Fruit fly (Drosophila melanogaster) whole organism, embryonic: ENCODE results near the gene Ccn.

Experiments used
- Abd-B ChIP-seq: fragments of 200-800 bp; sonication (Bioruptor generic); optimal IDR thresholded peaks from 2 replicates; lab custom pipeline; 2018; ENCODE audit warnings: missing biosample characterization, mild to moderate bottlenecking, missing genetic modification characterization, moderate library complexity
- Asciz ChIP-seq: fragments of 200-800 bp; sonication (Bioruptor generic); optimal IDR thresholded peaks from 2 replicates; lab custom pipeline; 2017; ENCODE audit warnings: missing biosample characterization, mild to moderate bottlenecking, missing genetic modification characterization, missing genetic modification reagents
- CG10543 ChIP-seq: fragments of 200-800 bp; sonication (Bioruptor generic); optimal IDR thresholded peaks from 3 replicates; lab custom pipeline; 2017; ENCODE audit warnings: missing biosample characterization, mild to moderate bottlenecking, missing genetic modification characterization, moderate library complexity
- CG11504 ChIP-seq: fragments of 200-800 bp; sonication (Bioruptor generic); optimal IDR thresholded peaks from 3 replicates; lab custom pipeline; 2019; ENCODE audit warnings: missing biosample characterization, mild to moderate bottlenecking, missing genetic modification characterization, moderate library complexity
- CG11560 ChIP-seq: fragments of 200-800 bp; sonication (Bioruptor generic); IDR thresholded peaks from 3 replicates; pipeline ENCODE4 v1.3.6; 2022; ENCODE audit warnings: missing biosample characterization, missing genetic modification characterization
- CG11695 ChIP-seq: fragments of 200-800 bp; sonication (Bioruptor generic); IDR thresholded peaks from 3 replicates; pipeline ENCODE4 v1.3.6; 2022; ENCODE audit warnings: missing biosample characterization, missing genetic modification characterization
- CG12744 ChIP-seq: fragments of 200-800 bp; sonication (Bioruptor generic); optimal IDR thresholded peaks from 2 replicates; lab custom pipeline; 2016; ENCODE audit warnings: missing biosample characterization, missing genetic modification characterization
- CG13624 ChIP-seq: fragments of 200-800 bp; sonication (Bioruptor generic); optimal IDR thresholded peaks from 2 replicates; lab custom pipeline; 2016; ENCODE audit warnings: missing biosample characterization, missing genetic modification characterization
- CG17359 ChIP-seq: fragments of 200-800 bp; sonication (Bioruptor generic); optimal IDR thresholded peaks from 3 replicates; lab custom pipeline; 2018; ENCODE audit warnings: missing biosample characterization, mild to moderate bottlenecking, missing genetic modification characterization, moderate library complexity
- CG17385 ChIP-seq: fragments of 200-800 bp; sonication (Bioruptor generic); optimal IDR thresholded peaks from 3 replicates; lab custom pipeline; 2018; ENCODE audit warnings: missing biosample characterization, mild to moderate bottlenecking, missing genetic modification characterization
- CG17829 ChIP-seq: fragments of 200-800 bp; optimal IDR thresholded peaks from 2 replicates; lab custom pipeline; 2019; ENCODE audit warnings: missing biosample characterization, mild to moderate bottlenecking, missing genetic modification characterization, moderate library complexity
- CG18011 ChIP-seq: fragments of 200-800 bp; sonication (Bioruptor generic); optimal IDR thresholded peaks from 2 replicates; lab custom pipeline; 2017; ENCODE audit warnings: missing biosample characterization, missing genetic modification characterization, mild to moderate bottlenecking, moderate library complexity, missing genotype
- CG18599 ChIP-seq: fragments of 200-800 bp; sonication (Bioruptor generic); optimal IDR thresholded peaks from 3 replicates; lab custom pipeline; 2017; ENCODE audit warnings: missing biosample characterization, missing genetic modification characterization, mild to moderate bottlenecking, moderate library complexity, missing genetic modification reagents
- CG2199 ChIP-seq: fragments of 200-800 bp; sonication (Bioruptor generic); IDR thresholded peaks from 3 replicates; pipeline ENCODE4 v1.3.6; 2022; ENCODE audit warnings: missing biosample characterization, missing genetic modification characterization
- CG2889 ChIP-seq: fragments of 200-800 bp; sonication (Bioruptor generic); IDR thresholded peaks from 3 replicates; pipeline ENCODE4 v1.3.6; 2022; ENCODE audit warnings: missing biosample characterization, missing genetic modification characterization
- CG5180 ChIP-seq: fragments of 200-800 bp; sonication (Bioruptor generic); optimal IDR thresholded peaks from 3 replicates; lab custom pipeline; 2017; ENCODE audit warnings: missing biosample characterization, missing genetic modification characterization, mild to moderate bottlenecking, moderate library complexity, missing genetic modification reagents
- CG6765 ChIP-seq: fragments of 200-800 bp; sonication (Bioruptor generic); optimal IDR thresholded peaks from 3 replicates; lab custom pipeline; 2017; ENCODE audit warnings: missing biosample characterization, mild to moderate bottlenecking, missing genetic modification characterization
- CG8290 ChIP-seq, 3 experiments: fragments of 200-800 bp; sonication (Bioruptor generic); optimal IDR thresholded peaks; 2 replicates each; lab custom pipeline; 2016 to 2019; ENCODE audit warnings: missing biosample characterization in 3 of 3, missing genetic modification characterization in 3 of 3, mild to moderate bottlenecking in 2 of 3, moderate library complexity in 1 of 3
- CG9727 ChIP-seq: fragments of 200-800 bp; sonication (Bioruptor generic); optimal IDR thresholded peaks from 3 replicates; lab custom pipeline; 2017; ENCODE audit warnings: missing biosample characterization, mild to moderate bottlenecking, missing genetic modification characterization
- CHES-1-like ChIP-seq: fragments of 200-800 bp; sonication (Bioruptor generic); optimal IDR thresholded peaks from 2 replicates; lab custom pipeline; 2016; ENCODE audit warnings: missing biosample characterization, missing genetic modification characterization
- Dp ChIP-seq: fragments of 200-800 bp; sonication (Bioruptor generic); optimal IDR thresholded peaks from 2 replicates; lab custom pipeline; 2018; ENCODE audit warnings: missing biosample characterization, mild to moderate bottlenecking, missing genetic modification characterization, moderate library complexity
- E2f2 ChIP-seq: fragments of 200-800 bp; sonication (Bioruptor generic); IDR thresholded peaks from 2 replicates; pipeline ENCODE4 v1.3.6; 2022; ENCODE audit warnings: missing biosample characterization, missing genetic modification characterization
- MTF-1 ChIP-seq: fragments of 200-800 bp; sonication (Bioruptor generic); optimal IDR thresholded peaks from 2 replicates; lab custom pipeline; 2018; ENCODE audit warnings: missing biosample characterization, mild to moderate bottlenecking, missing genetic modification characterization, borderline replicate concordance
- NFAT ChIP-seq: fragments of 200-800 bp; sonication (Bioruptor generic); IDR thresholded peaks from 2 replicates; pipeline ENCODE4 v1.3.6; 2022; ENCODE audit warnings: missing biosample characterization, missing genetic modification characterization
- Nf-YB ChIP-seq: fragments of 200-800 bp; sonication (Bioruptor generic); optimal IDR thresholded peaks from 3 replicates; lab custom pipeline; 2019; ENCODE audit warnings: missing biosample characterization, mild to moderate bottlenecking, missing genetic modification characterization, moderate library complexity
- Rx ChIP-seq: fragments of 200-800 bp; sonication (Bioruptor generic); IDR thresholded peaks from 2 replicates; pipeline ENCODE4 v1.3.6; 2022; ENCODE audit warnings: missing biosample characterization, missing genetic modification characterization
- Side ChIP-seq: fragments of 200-800 bp; sonication (Bioruptor generic); optimal IDR thresholded peaks from 2 replicates; lab custom pipeline; 2016; ENCODE audit warnings: missing biosample characterization, missing genetic modification characterization
- ase ChIP-seq: fragments of 200-800 bp; sonication (Bioruptor generic); IDR thresholded peaks from 3 replicates; pipeline ENCODE4 v1.3.6; 2022; ENCODE audit warnings: missing biosample characterization, missing genetic modification characterization
- bcd ChIP-seq: fragments of 200-800 bp; sonication (Bioruptor generic); optimal IDR thresholded peaks from 2 replicates; lab custom pipeline; 2017; ENCODE audit warnings: missing biosample characterization, mild to moderate bottlenecking, missing genetic modification characterization
- chinmo ChIP-seq: fragments of 200-800 bp; sonication (Bioruptor generic); IDR thresholded peaks from 4 replicates; pipeline ENCODE4 v1.3.6; 2022; ENCODE audit warnings: missing biosample characterization, missing genetic modification characterization; ENCODE audit not compliant: partially characterized antibody
- ewg ChIP-seq: fragments of 200-800 bp; sonication (Bioruptor generic); optimal IDR thresholded peaks from 3 replicates; lab custom pipeline; 2017; ENCODE audit warnings: mild to moderate bottlenecking, missing biosample characterization, missing genetic modification reagents, missing genetic modification characterization
- gem ChIP-seq: fragments of 200-800 bp; sonication (Bioruptor generic); optimal IDR thresholded peaks from 2 replicates; lab custom pipeline; 2019; ENCODE audit warnings: missing biosample characterization, mild to moderate bottlenecking, missing genetic modification characterization, moderate library complexity
- grau ChIP-seq: fragments of 200-800 bp; optimal IDR thresholded peaks from 3 replicates; lab custom pipeline; 2019; ENCODE audit warnings: missing biosample characterization, mild to moderate bottlenecking, missing genetic modification characterization, moderate library complexity
- lbe ChIP-seq: fragments of 200-800 bp; sonication (Bioruptor generic); optimal IDR thresholded peaks from 2 replicates; lab custom pipeline; 2016; ENCODE audit warnings: missing biosample characterization, mild to moderate bottlenecking, missing genetic modification characterization
- nmo ChIP-seq: fragments of 200-800 bp; sonication (Bioruptor generic); optimal IDR thresholded peaks from 2 replicates; lab custom pipeline; 2018; ENCODE audit warnings: missing biosample characterization, mild to moderate bottlenecking, missing genetic modification characterization, moderate library complexity
- nom ChIP-seq: fragments of 200-800 bp; sonication (Bioruptor generic); optimal IDR thresholded peaks from 2 replicates; lab custom pipeline; 2017; ENCODE audit warnings: missing biosample characterization, missing genetic modification characterization, mild to moderate bottlenecking, moderate library complexity, missing genetic modification reagents
- pho ChIP-seq: fragments of 200-800 bp; sonication (Bioruptor generic); optimal IDR thresholded peaks from 2 replicates; lab custom pipeline; 2016; ENCODE audit warnings: missing biosample characterization, missing genetic modification characterization
- phol ChIP-seq: fragments of 200-800 bp; sonication (Bioruptor generic); optimal IDR thresholded peaks from 3 replicates; lab custom pipeline; 2018; ENCODE audit warnings: missing biosample characterization, mild to moderate bottlenecking, missing genetic modification characterization, moderate library complexity
- sc ChIP-seq, 3 experiments: fragments of >200 bp in 2 of 3; fragments of 200-800 bp in 1 of 3; sonication (Bioruptor generic) in 1 of 3; optimal IDR thresholded peaks; 2 replicates in 2 of 3; 3 replicates in 1 of 3; lab custom pipeline; 2017; ENCODE audit warnings: mild to moderate bottlenecking in 1 of 3, missing biosample characterization in 1 of 3, missing genetic modification characterization in 1 of 3, missing genetic modification reagents in 1 of 3
- slbo ChIP-seq: fragments of 200-800 bp; sonication (Bioruptor generic); IDR thresholded peaks from 2 replicates; pipeline ENCODE4 v1.3.6; 2022; ENCODE audit warnings: missing biosample characterization, missing genetic modification characterization
- trem ChIP-seq: fragments of 200-800 bp; optimal IDR thresholded peaks from 3 replicates; lab custom pipeline; 2019; ENCODE audit warnings: missing biosample characterization, mild to moderate bottlenecking, missing genetic modification characterization, moderate library complexity
- wdn ChIP-seq: fragments of 200-800 bp; sonication (Bioruptor generic); IDR thresholded peaks from 2 replicates; pipeline ENCODE4 v1.3.6; 2022; ENCODE audit warnings: missing biosample characterization, missing genetic modification characterization
- zfh2 ChIP-seq: fragments of 200-800 bp; sonication (Bioruptor generic); optimal IDR thresholded peaks from 2 replicates; lab custom pipeline; 2016; ENCODE audit warnings: missing biosample characterization, missing genetic modification characterization

Ccn gene

DNA sequence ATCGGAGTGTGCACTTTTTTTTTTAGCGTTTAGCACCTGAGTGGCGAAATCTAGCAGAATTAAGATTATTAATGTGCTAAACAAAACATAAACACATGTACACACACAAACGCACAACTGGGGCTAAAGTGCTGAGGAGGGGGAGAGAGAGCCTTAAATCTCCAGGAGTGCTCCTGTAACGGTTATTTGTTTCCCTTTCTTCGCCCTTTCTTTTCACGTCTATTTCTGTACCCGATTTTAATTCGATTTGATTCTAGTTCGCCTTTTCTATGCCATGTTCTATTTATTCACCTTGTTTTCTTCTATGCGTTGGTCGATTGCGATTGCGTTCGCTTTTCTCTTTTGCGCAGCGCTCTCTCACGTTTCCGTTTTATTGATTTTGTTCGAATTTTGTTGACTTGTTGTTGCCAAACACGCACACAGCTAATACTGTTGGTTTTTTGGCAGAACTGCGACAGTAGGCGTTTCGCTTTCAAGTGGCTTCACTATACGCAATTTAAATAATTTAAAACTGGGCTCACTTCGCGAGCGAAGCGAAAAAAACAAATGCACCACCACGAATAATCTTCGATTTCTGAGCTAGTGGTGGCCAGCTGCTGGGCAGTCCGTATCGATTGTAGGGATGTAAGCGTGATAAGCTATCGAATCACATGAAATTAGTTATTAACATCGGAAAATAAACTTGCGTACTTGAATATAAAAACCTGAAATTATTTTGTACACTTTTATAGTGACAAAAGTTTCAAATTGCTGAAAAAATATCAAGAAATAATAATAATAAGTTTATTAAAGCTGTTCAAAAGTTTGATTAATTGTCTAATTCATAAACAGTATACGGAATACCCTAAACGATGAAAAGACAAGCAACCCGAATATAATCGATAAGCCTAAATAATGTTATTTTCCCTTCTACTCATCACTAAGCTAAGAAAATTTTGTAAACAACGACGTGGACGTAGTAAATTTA lies 35.8 kb upstream of the Ccn start, which contains the start of the genes Krn, Ndfip and CG7484 (continued):
- TF ChIP-seq phol (tag; lab: Kevin White, UChicago) (peak; percentile 92), Abd-B (peak; percentile 93), CG13624 (peak; percentile 74), CG12744 (GFP tag; lab: Kevin White, UChicago) (peak; percentile 65), CG11560 (tag; lab: Robert Waterston, UW) (peak; percentile 82; the same call in 1 of the 3 replicates), lbe (GFP tag; lab: Kevin White, UChicago) (peak; percentile 80), MTF-1 (peak; percentile 25)

DNA sequence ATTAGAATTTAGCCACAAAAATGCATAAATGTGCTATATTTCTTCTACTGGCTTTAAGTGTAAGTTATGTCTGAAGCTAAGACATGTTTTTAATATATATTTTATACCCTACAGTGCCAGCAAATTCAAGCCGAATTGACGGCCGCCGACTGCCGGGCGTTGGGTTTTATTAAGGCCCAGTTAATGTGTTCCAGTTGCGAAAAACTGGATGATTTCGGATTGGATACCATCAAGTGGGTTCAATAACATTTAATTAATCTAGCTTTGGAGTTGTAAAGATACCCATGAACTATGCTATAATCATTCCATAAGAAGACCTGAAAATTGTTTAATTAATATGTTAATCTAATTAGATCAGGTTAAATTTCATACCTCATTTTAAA lies 35.2 kb upstream of the Ccn start:
- TF ChIP-seq CG11504 (no peak), Asciz (no peak), CG2889 (GFP tag; lab: Robert Waterston, UW) (no peak), CG17829 (no peak)

DNA sequence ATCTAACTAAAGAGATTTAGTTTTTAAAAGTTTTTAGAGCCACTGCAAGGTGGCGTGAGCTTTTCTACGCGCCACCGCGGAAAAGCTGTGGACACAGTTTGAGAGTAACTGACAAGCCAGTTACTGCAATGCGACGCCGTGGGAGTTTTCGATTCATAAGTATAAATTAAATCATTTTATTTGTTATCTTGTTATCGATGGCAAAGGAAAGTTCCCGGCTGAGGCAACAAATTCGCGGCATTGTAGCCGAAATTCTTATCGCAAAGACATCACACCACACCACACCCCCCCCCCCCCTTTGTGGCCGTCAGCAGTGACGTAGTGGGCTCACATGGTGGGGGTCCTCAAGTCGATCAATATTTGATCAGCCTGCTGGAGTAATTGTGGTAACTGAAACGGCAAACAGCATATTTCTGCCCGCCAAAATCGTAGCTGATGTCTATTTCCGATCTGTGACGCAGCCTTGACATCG lies 33.9 kb upstream of the Ccn start:
- TF ChIP-seq slbo (GFP tag; lab: Robert Waterston, UW) (0 out of 2 replicates have a peak, but pooled peaks have one; percentile 20), gem (tag; lab: Kevin White, UChicago) (no peak), zfh2 (GFP tag; lab: Kevin White, UChicago) (no peak), Rx (no peak), Dp (GFP tag; lab: Kevin White, UChicago) (peak; percentile 55), CG2199 (GFP tag; lab: Robert Waterston, UW) (peak; percentile 54; the same call in 1 of the 3 replicates), trem (tag; lab: Kevin White, UChicago) (peak; percentile 4), Side (GFP tag; lab: Kevin White, UChicago) (no peak), E2f2 (GFP tag; lab: Robert Waterston, UW) (peak; percentile 54; the same call in 1 of the 2 replicates), wdn (GFP tag; lab: Robert Waterston, UW) (0 out of 2 replicates have a peak, but pooled peaks have one; percentile 11), NFAT (GFP tag; lab: Robert Waterston, UW) (peak; percentile 60; the same call in 1 of the 2 replicates), CG10543 (GFP tag; lab: Kevin White, UChicago) (peak; percentile 87), CG5180 (GFP tag; lab: Kevin White, UChicago) (peak; percentile 51), CHES-1-like (peak; percentile 12), CG17359 (tag; lab: Kevin White, UChicago) (peak; percentile 7), CG18011 (peak; percentile 12), ase (GFP tag; lab: Robert Waterston, UW) (0 out of 3 replicates have a peak, but pooled peaks have one; percentile 15), sc (optimal IDR thresholded peaks at IDR 0.05; lab: Kevin White, UChicago) (no peak), sc (GFP tag; optimal IDR thresholded peaks at IDR 0.05; lab: Kevin White, UChicago) (no peak), CG18599 (peak; percentile 83), CG11695 (0 out of 3 replicates have a peak, but pooled peaks have one; percentile 23), chinmo (GFP tag; lab: Robert Waterston, UW) (peak; percentile 90), nom (GFP tag; lab: Kevin White, UChicago) (no peak), Nf-YB (GFP tag; lab: Kevin White, UChicago) (peak; percentile 17), ewg (GFP tag; lab: Kevin White, UChicago) (peak; percentile 28), CG9727 (GFP tag; lab: Kevin White, UChicago) (peak; percentile 31), grau (tag; lab: Kevin White, UChicago) (peak; percentile 13), nmo (GFP tag; lab: Kevin White, UChicago) (peak; percentile 1), CG8290 (GFP tag; optimal IDR thresholded peaks at IDR 0.05; lab: Kevin White, UChicago) (no peak), CG8290 (tag; optimal IDR thresholded peaks at IDR 0.05; lab: Kevin White, UChicago) (peak in 1 of 2 experiments; percentile 82), CG6765 (GFP tag; lab: Kevin White, UChicago) (peak; percentile 74), pho (peak; percentile 32), CG2889 (GFP tag; lab: Robert Waterston, UW) (0 out of 3 replicates have a peak, but pooled peaks have one; percentile 20), bcd (peak; percentile 3), CG17385 (GFP tag; lab: Kevin White, UChicago) (peak; percentile 57)
